Fruit fly (Drosophila melanogaster) whole organism, embryonic: Measurements from ENCODE around the gene CG14036.

Experiments used
- BEAF-32 ChIP-seq: fragments of 200-800 bp; sonication (Bioruptor generic); optimal IDR thresholded peaks from 3 replicates; lab custom pipeline; 2017; ENCODE audit warnings: missing biosample characterization, missing genetic modification characterization, mild to moderate bottlenecking, moderate library complexity, missing genetic modification reagents
- Bgb ChIP-seq: fragments of 200-800 bp; sonication (Bioruptor generic); IDR thresholded peaks from 2 replicates; pipeline ENCODE4 v1.3.6; 2022; ENCODE audit warnings: missing biosample characterization, missing genetic modification characterization; ENCODE audit not compliant: partially characterized antibody
- Blimp-1 ChIP-seq: fragments of 200-800 bp; sonication (Bioruptor generic); optimal IDR thresholded peaks from 3 replicates; lab custom pipeline; 2018; ENCODE audit warnings: missing biosample characterization, missing genetic modification characterization, mild to moderate bottlenecking, moderate library complexity, missing genetic modification reagents
- Bteb2 ChIP-seq: fragments of 200-800 bp; sonication (Bioruptor generic); optimal IDR thresholded peaks from 2 replicates; lab custom pipeline; 2016; ENCODE audit warnings: missing biosample characterization, missing genetic modification characterization
- C15 ChIP-seq: fragments of 200-800 bp; sonication (Bioruptor generic); IDR thresholded peaks from 3 replicates; pipeline ENCODE4 v1.3.6; 2022; ENCODE audit warnings: missing biosample characterization, missing genetic modification characterization
- CG11093 ChIP-seq: fragments of 200-800 bp; sonication (Bioruptor generic); IDR thresholded peaks from 3 replicates; pipeline ENCODE4 v1.3.6; 2022; ENCODE audit warnings: missing biosample characterization, missing genetic modification characterization
- CG13123 ChIP-seq: fragments of 200-800 bp; sonication (Bioruptor generic); optimal IDR thresholded peaks from 2 replicates; lab custom pipeline; 2016; ENCODE audit warnings: missing biosample characterization, missing genetic modification characterization
- CG16863 ChIP-seq: fragments of 200-800 bp; sonication (Bioruptor generic); optimal IDR thresholded peaks from 3 replicates; lab custom pipeline; 2016; ENCODE audit warnings: missing biosample characterization, missing genetic modification characterization
- CG17361 ChIP-seq: fragments of 200-800 bp; sonication (Bioruptor generic); IDR thresholded peaks from 3 replicates; pipeline ENCODE4 v1.3.6; 2022; ENCODE audit warnings: missing biosample characterization, missing genetic modification characterization
- CG17912 ChIP-seq: fragments of 200-800 bp; sonication (Bioruptor generic); optimal IDR thresholded peaks from 2 replicates; lab custom pipeline; 2018; ENCODE audit warnings: missing biosample characterization, mild to moderate bottlenecking, missing genetic modification characterization
- CG18011 ChIP-seq: fragments of 200-800 bp; sonication (Bioruptor generic); optimal IDR thresholded peaks from 2 replicates; lab custom pipeline; 2017; ENCODE audit warnings: missing biosample characterization, missing genetic modification characterization, mild to moderate bottlenecking, moderate library complexity, missing genotype
- CG18262 ChIP-seq: fragments of 200-800 bp; optimal IDR thresholded peaks from 3 replicates; lab custom pipeline; 2019; ENCODE audit warnings: missing biosample characterization, mild to moderate bottlenecking, missing genetic modification characterization, moderate library complexity
- CG2889 ChIP-seq: fragments of 200-800 bp; sonication (Bioruptor generic); IDR thresholded peaks from 3 replicates; pipeline ENCODE4 v1.3.6; 2022; ENCODE audit warnings: missing biosample characterization, missing genetic modification characterization
- CG3407 ChIP-seq: fragments of 200-800 bp; sonication (Bioruptor generic); optimal IDR thresholded peaks from 2 replicates; lab custom pipeline; 2018; ENCODE audit warnings: missing biosample characterization, mild to moderate bottlenecking, missing genetic modification characterization
- CG4328 ChIP-seq: fragments of 200-800 bp; sonication (Bioruptor generic); optimal IDR thresholded peaks from 3 replicates; lab custom pipeline; 2017; ENCODE audit warnings: missing biosample characterization, missing genetic modification reagents, missing genetic modification characterization
- CG6654 ChIP-seq: fragments of 200-800 bp; sonication (Bioruptor generic); optimal IDR thresholded peaks from 2 replicates; lab custom pipeline; 2017; ENCODE audit warnings: missing biosample characterization, mild to moderate bottlenecking, missing genetic modification characterization
- CG7745 ChIP-seq: fragments of 200-800 bp; sonication (Bioruptor generic); optimal IDR thresholded peaks from 2 replicates; lab custom pipeline; 2018; ENCODE audit warnings: missing biosample characterization, mild to moderate bottlenecking, missing genetic modification characterization, moderate library complexity
- CG8944 ChIP-seq: fragments of 200-800 bp; sonication (Bioruptor generic); optimal IDR thresholded peaks from 3 replicates; lab custom pipeline; 2016; ENCODE audit warnings: missing biosample characterization, missing genetic modification characterization
- Dad ChIP-seq: fragments of 200-800 bp; sonication (Bioruptor generic); optimal IDR thresholded peaks from 3 replicates; lab custom pipeline; 2016; ENCODE audit warnings: missing biosample characterization, missing genetic modification characterization
- Dbx ChIP-seq: fragments of 200-800 bp; sonication (Bioruptor generic); IDR thresholded peaks from 3 replicates; pipeline ENCODE4 v1.3.6; 2022; ENCODE audit warnings: missing biosample characterization, missing genetic modification characterization
- Dek ChIP-seq: fragments of 200-800 bp; sonication (Bioruptor generic); optimal IDR thresholded peaks from 3 replicates; lab custom pipeline; 2019; ENCODE audit warnings: missing biosample characterization, mild to moderate bottlenecking, missing genetic modification characterization, moderate library complexity
- Ets65A ChIP-seq: fragments of 200-800 bp; sonication (Bioruptor generic); peaks from one replicate; lab custom pipeline; 2016; ENCODE audit warnings: missing biosample characterization, missing genetic modification characterization
- Lim3 ChIP-seq: fragments of 200-800 bp; sonication (Bioruptor generic); IDR thresholded peaks from 2 replicates; pipeline ENCODE4 v1.3.6; 2022; ENCODE audit warnings: missing biosample characterization, missing genetic modification characterization
- Lpt ChIP-seq: fragments of >200 bp; optimal IDR thresholded peaks from 2 replicates; lab custom pipeline; 2018; ENCODE audit warnings: missing biosample characterization, missing genetic modification characterization
- MTF-1 ChIP-seq: fragments of 200-800 bp; sonication (Bioruptor generic); optimal IDR thresholded peaks from 2 replicates; lab custom pipeline; 2018; ENCODE audit warnings: missing biosample characterization, mild to moderate bottlenecking, missing genetic modification characterization, borderline replicate concordance
- Max ChIP-seq: fragments of 200-800 bp; sonication (Bioruptor generic); optimal IDR thresholded peaks from 2 replicates; lab custom pipeline; 2016; ENCODE audit warnings: missing biosample characterization, mild to moderate bottlenecking, missing genetic modification characterization
- Mes4 ChIP-seq: fragments of 200-800 bp; sonication (Bioruptor generic); optimal IDR thresholded peaks from 2 replicates; lab custom pipeline; 2016; ENCODE audit warnings: missing biosample characterization, missing genetic modification characterization
- Nf-YA ChIP-seq: fragments of 200-800 bp; sonication (Bioruptor generic); IDR thresholded peaks from 2 replicates; pipeline ENCODE4 v1.3.6; 2022; ENCODE audit warnings: missing biosample characterization, missing genetic modification characterization
- Nf-YB ChIP-seq: fragments of 200-800 bp; sonication (Bioruptor generic); optimal IDR thresholded peaks from 3 replicates; lab custom pipeline; 2019; ENCODE audit warnings: missing biosample characterization, mild to moderate bottlenecking, missing genetic modification characterization, moderate library complexity
- Poxn ChIP-seq: fragments of 200-800 bp; sonication (Bioruptor generic); IDR thresholded peaks from 2 replicates; pipeline ENCODE4 v1.3.6; 2022; ENCODE audit warnings: missing biosample characterization, missing genetic modification characterization
- Ravus ChIP-seq: fragments of 200-800 bp; sonication (Bioruptor generic); IDR thresholded peaks from 2 replicates; pipeline ENCODE4 v1.3.6; 2022; ENCODE audit warnings: missing biosample characterization, missing genetic modification characterization
- Sox102F ChIP-seq: fragments of 200-800 bp; sonication (Bioruptor generic); optimal IDR thresholded peaks from 2 replicates; lab custom pipeline; 2018; ENCODE audit warnings: missing biosample characterization, mild to moderate bottlenecking, missing genetic modification characterization, moderate library complexity
- Vsx1 ChIP-seq: fragments of 200-800 bp; sonication (Bioruptor generic); optimal IDR thresholded peaks from 2 replicates; lab custom pipeline; 2017; ENCODE audit warnings: missing biosample characterization, mild to moderate bottlenecking, missing genetic modification characterization, missing genetic modification reagents
- caup ChIP-seq: fragments of 200-800 bp; sonication (Bioruptor generic); optimal IDR thresholded peaks from 3 replicates; lab custom pipeline; 2017; ENCODE audit warnings: missing biosample characterization, mild to moderate bottlenecking, missing genetic modification characterization, moderate library complexity; ENCODE audit not compliant: severe bottlenecking
- chm ChIP-seq: fragments of 200-800 bp; sonication (Bioruptor generic); IDR thresholded peaks from 2 replicates; pipeline ENCODE4 v1.3.6; 2022; ENCODE audit warnings: missing biosample characterization, missing genetic modification characterization
- da ChIP-seq: fragments of 200-800 bp; sonication (Bioruptor generic); optimal IDR thresholded peaks from 2 replicates; lab custom pipeline; 2016; ENCODE audit warnings: missing biosample characterization, missing genetic modification characterization
- disco-r ChIP-seq: fragments of 200-800 bp; sonication (Bioruptor generic); optimal IDR thresholded peaks from 2 replicates; lab custom pipeline; 2016; ENCODE audit warnings: missing biosample characterization, missing genetic modification characterization
- dpn ChIP-seq, 2 experiments: fragments of 200-800 bp; sonication (Bioruptor generic); optimal IDR thresholded peaks; 3 replicates each; lab custom pipeline; 2016; ENCODE audit warnings: missing biosample characterization in 2 of 2, missing genetic modification characterization in 2 of 2
- en ChIP-seq: fragments of 200-800 bp; sonication (Bioruptor generic); optimal IDR thresholded peaks from 2 replicates; lab custom pipeline; 2016; ENCODE audit warnings: missing biosample characterization, missing genetic modification characterization
- hbn ChIP-seq: fragments of 200-800 bp; sonication (Bioruptor generic); IDR thresholded peaks from 2 replicates; pipeline ENCODE4 v1.3.6; 2022; ENCODE audit warnings: missing biosample characterization, missing genetic modification characterization; ENCODE audit not compliant: partially characterized antibody
- jumu ChIP-seq: fragments of 200-800 bp; sonication (Bioruptor generic); optimal IDR thresholded peaks from 3 replicates; lab custom pipeline; 2016; ENCODE audit warnings: missing biosample characterization, missing genetic modification characterization
- luna ChIP-seq: fragments of 200-800 bp; sonication (Bioruptor generic); optimal IDR thresholded peaks from 2 replicates; lab custom pipeline; 2016; ENCODE audit warnings: missing biosample characterization, missing genetic modification characterization
- maf-S ChIP-seq: fragments of 200-800 bp; sonication (Bioruptor generic); optimal IDR thresholded peaks from 2 replicates; lab custom pipeline; 2016; ENCODE audit warnings: missing biosample characterization, missing genetic modification characterization
- otp ChIP-seq: fragments of 200-800 bp; sonication (Bioruptor generic); IDR thresholded peaks from 3 replicates; pipeline ENCODE4, ENCODE4 v1.3.6; 2022; ENCODE audit warnings: missing biosample characterization, missing genetic modification characterization
- p53 ChIP-seq: fragments of 200-800 bp; sonication (Bioruptor generic); optimal IDR thresholded peaks from 2 replicates; lab custom pipeline; 2016; ENCODE audit warnings: missing biosample characterization, missing genetic modification characterization
- pita ChIP-seq: fragments of 200-800 bp; sonication (Bioruptor generic); optimal IDR thresholded peaks from 2 replicates; lab custom pipeline; 2017; ENCODE audit warnings: missing biosample characterization, mild to moderate bottlenecking, missing genetic modification characterization
- schlank ChIP-seq: fragments of 200-800 bp; sonication (Bioruptor generic); optimal IDR thresholded peaks from 2 replicates; lab custom pipeline; 2018; ENCODE audit warnings: missing biosample characterization, mild to moderate bottlenecking, missing genetic modification characterization
- slou ChIP-seq: fragments of 200-800 bp; sonication (Bioruptor generic); optimal IDR thresholded peaks from 3 replicates; lab custom pipeline; 2016; ENCODE audit warnings: missing biosample characterization, missing genetic modification characterization
- toy ChIP-seq: fragments of 200-800 bp; sonication (Bioruptor generic); IDR thresholded peaks from 2 replicates; pipeline ENCODE4 v1.3.6; 2022; ENCODE audit warnings: missing biosample characterization, missing genetic modification characterization
- wek ChIP-seq: fragments of 200-800 bp; sonication (Bioruptor generic); optimal IDR thresholded peaks from 3 replicates; lab custom pipeline; 2018; ENCODE audit warnings: missing biosample characterization, mild to moderate bottlenecking, missing genetic modification characterization, moderate library complexity

The CG14036 gene

dm6 chr2L:5044892-5045619, 9.8 kb downstream of the CG14036 start (continued):
- TF ChIP-seq Bgb (GFP tag; lab: Robert Waterston, UW) (no peak), CG7745 (no peak), da (GFP tag; lab: Kevin White, UChicago) (no peak), CG13123 (GFP tag; lab: Kevin White, UChicago) (no peak), p53 (GFP tag; lab: Kevin White, UChicago) (no peak), dpn (GFP tag; optimal IDR thresholded peaks at IDR 0.05; lab: Kevin White, UChicago) (peak; percentile 45 to 46), maf-S (GFP tag; lab: Kevin White, UChicago) (peak; percentile 4), C15 (0 out of 3 replicates have a peak, but pooled peaks have one; percentile 21), CG6654 (no peak), CG3407 (peak; percentile 21), CG8944 (GFP tag; lab: Kevin White, UChicago) (peak; percentile 53), CG2889 (no peak; the same call in 2 of the 3 replicates), hbn (GFP tag; lab: Robert Waterston, UW) (no peak), Bteb2 (GFP tag; lab: Kevin White, UChicago) (no peak), Max (GFP tag; lab: Kevin White, UChicago) (peak; percentile 42), MTF-1 (peak; percentile 5), caup (GFP tag; lab: Kevin White, UChicago) (peak; percentile 16), jumu (GFP tag; lab: Kevin White, UChicago) (peak; percentile 14), wek (GFP tag; lab: Kevin White, UChicago) (no peak), luna (GFP tag; lab: Kevin White, UChicago) (no peak), Lim3 (no peak), Mes4 (GFP tag; lab: Kevin White, UChicago) (no peak), Dek (peak; percentile 34), Nf-YB (peak; percentile 43), chm (GFP tag; lab: Robert Waterston, UW) (peak; percentile 52), CG18262 (peak; percentile 75), Vsx1 (peak; percentile 30), disco-r (GFP tag; lab: Kevin White, UChicago) (no peak), toy (GFP tag; lab: Robert Waterston, UW) (no peak), CG4328 (GFP tag; lab: Kevin White, UChicago) (peak; percentile 31), pita (GFP tag; lab: Kevin White, UChicago) (no peak), Dbx (GFP tag; lab: Robert Waterston, UW) (no peak), Poxn (no peak), en (GFP tag; lab: Kevin White, UChicago) (no peak), CG11093 (no peak), Nf-YA (GFP tag; lab: Robert Waterston, UW) (peak; percentile 9; the same call in 1 of the 2 replicates), BEAF-32 (no peak), Lpt (GFP tag; lab: Kevin White, UChicago) (no peak), otp (GFP tag; lab: Robert Waterston, UW) (no peak), Sox102F (GFP tag; lab: Kevin White, UChicago) (peak; percentile 67), CG16863 (peak; percentile 52), CG17361 (GFP tag; lab: Robert Waterston, UW) (peak; percentile 86), Ravus (GFP tag; lab: Robert Waterston, UW) (no peak), slou (GFP tag; lab: Kevin White, UChicago) (peak; percentile 32), CG18011 (GFP tag; lab: Kevin White, UChicago) (no peak), CG17912 (GFP tag; lab: Kevin White, UChicago) (no peak), schlank (tag; lab: Kevin White, UChicago) (no peak), Blimp-1 (GFP tag; lab: Kevin White, UChicago) (peak; percentile 32), Ets65A (GFP tag; lab: Kevin White, UChicago) (peak; percentile 64), Dad (GFP tag; lab: Kevin White, UChicago) (peak; percentile 37)
